Worm (Caenorhabditis elegans) whole organism, L4/young adult: ENCODE data around the gene ncl-1.

ENCODE experiments used
- dao-5 ChIP-seq: sonication (generic microtip); optimal IDR thresholded peaks from 2 replicates; lab custom pipeline; 2016; ENCODE audit warnings: missing genotype, missing genetic modification characterization, moderate library complexity, missing compliant biosample characterization
- him-1 ChIP-seq: sonication (generic microtip); optimal IDR thresholded peaks from 2 replicates; lab custom pipeline; 2016; ENCODE audit warnings: missing genotype, missing genetic modification reagents, missing genetic modification characterization, missing compliant biosample characterization

DNA sequence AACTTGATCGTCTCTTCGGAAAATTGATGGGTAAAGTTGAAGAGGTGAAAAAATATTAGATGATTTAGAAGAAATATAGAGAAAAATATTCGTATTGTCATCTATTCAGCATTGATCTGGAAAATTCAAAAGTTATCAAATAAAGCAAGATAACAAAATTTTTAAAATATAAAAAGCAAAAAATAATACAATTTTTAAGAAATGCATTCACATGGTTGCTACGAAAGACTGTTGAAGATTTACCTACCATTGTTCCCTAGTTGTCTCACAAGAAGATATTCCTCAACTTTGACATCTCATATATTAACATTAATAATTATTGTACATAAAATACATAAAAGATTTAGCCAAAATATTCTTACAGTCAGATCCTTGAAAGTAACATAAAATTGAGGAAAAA, 34.8 kb downstream of the ncl-1 start, which contains the start of gene cdh-3:
- TF ChIP-seq dao-5 (tag; lab: Kevin White, UChicago) (no peak), him-1 (tag; lab: Kevin White, UChicago) (no peak)
